Worm (Caenorhabditis elegans): Measurements from ENCODE around the gene nlp-24.

DNA sequence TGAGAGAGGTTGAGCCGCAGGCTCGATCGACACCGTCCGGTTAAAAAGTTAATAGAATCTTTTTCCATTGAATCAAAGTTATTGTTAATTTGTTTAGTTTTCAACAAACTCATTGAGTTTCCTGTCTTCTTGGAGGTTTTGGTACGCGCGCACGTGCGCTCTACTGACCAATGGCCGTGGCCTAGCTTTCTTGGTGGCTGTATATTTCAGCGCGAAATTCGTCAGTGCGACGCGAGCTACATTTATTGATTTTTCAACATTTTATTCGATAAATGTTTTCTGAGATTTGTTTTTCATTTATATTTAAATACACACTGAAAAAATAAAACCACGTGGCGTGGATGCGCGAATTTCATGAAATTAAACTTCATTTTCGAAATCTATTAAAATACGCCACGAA lies 28.0 kb downstream of the nlp-24 start, which contains the start of gene bir-1:
- TF ChIP-seq sdz-38 (tag; optimal IDR thresholded peaks at IDR 0.05) (no peak), unc-130 (GFP tag; optimal IDR thresholded peaks at IDR 0.05) (peak; percentile 42)
